Worm (Caenorhabditis elegans): ENCODE results near the gene cyn-6.

Gene cyn-6

ce11 chrIII:789604-790003 lies 16.4 kb downstream of the cyn-6 start:
- no peak for TF ChIP-seq hlh-4 (tag; optimal IDR thresholded peaks at IDR 0.05)
- TF ChIP-seq fkh-8 (tag; optimal IDR thresholded peaks at IDR 0.05): peak; percentile 84
- no peak for TF ChIP-seq unc-98 (GFP tag; IDR thresholded peaks at IDR 0.05)
- TF ChIP-seq sox-4 (tag; optimal IDR thresholded peaks at IDR 0.05): peak; percentile 85
- peak; percentile 94 for TF ChIP-seq dsc-1 (tag; optimal IDR thresholded peaks at IDR 0.05)
- TF ChIP-seq efl-1 (optimal IDR thresholded peaks at IDR 0.05): no peak
- TF ChIP-seq efl-1 (GFP tag; optimal IDR thresholded peaks at IDR 0.05 in 1 of 2): peak in 1 of 2 experiments; percentile 80
- TF ChIP-seq egl-13 (tag; optimal IDR thresholded peaks at IDR 0.05): peak; percentile 30
- TF ChIP-seq mep-1 (tag; optimal IDR thresholded peaks at IDR 0.05): no peak
- TF ChIP-seq lin-14 (GFP tag; optimal IDR thresholded peaks at IDR 0.05): peak; percentile 20
- no peak for TF ChIP-seq unc-130 (tag; optimal IDR thresholded peaks at IDR 0.05)
- peak; percentile 69 for TF ChIP-seq nhr-71 (tag; optimal IDR thresholded peaks at IDR 0.05)
- TF ChIP-seq nhr-85 (tag): peak; percentile 35
- TF ChIP-seq fkh-10 (GFP tag; optimal IDR thresholded peaks at IDR 0.05): peak; percentile 18
- no peak for TF ChIP-seq hlh-17 (GFP tag; optimal IDR thresholded peaks at IDR 0.05; ENCODE audit: borderline replicate concordance)
- peak in 1 of 2 experiments; percentile 24 for TF ChIP-seq lsy-2 (tag; optimal IDR thresholded peaks at IDR 0.05)
- peak; percentile 7 for TF ChIP-seq xbp-1 (tag; optimal IDR thresholded peaks at IDR 0.05)
- TF ChIP-seq swsn-7 (tag; optimal IDR thresholded peaks at IDR 0.05): peak; percentile 3
- peak; percentile 56 for TF ChIP-seq nhr-47 (tag; optimal IDR thresholded peaks at IDR 0.05)
- no peak for TF ChIP-seq lin-13 (GFP tag; optimal IDR thresholded peaks at IDR 0.05)
- no peak for TF ChIP-seq pag-3 (tag; optimal IDR thresholded peaks at IDR 0.05; ENCODE audit: borderline replicate concordance, insufficient read depth)

DNA sequence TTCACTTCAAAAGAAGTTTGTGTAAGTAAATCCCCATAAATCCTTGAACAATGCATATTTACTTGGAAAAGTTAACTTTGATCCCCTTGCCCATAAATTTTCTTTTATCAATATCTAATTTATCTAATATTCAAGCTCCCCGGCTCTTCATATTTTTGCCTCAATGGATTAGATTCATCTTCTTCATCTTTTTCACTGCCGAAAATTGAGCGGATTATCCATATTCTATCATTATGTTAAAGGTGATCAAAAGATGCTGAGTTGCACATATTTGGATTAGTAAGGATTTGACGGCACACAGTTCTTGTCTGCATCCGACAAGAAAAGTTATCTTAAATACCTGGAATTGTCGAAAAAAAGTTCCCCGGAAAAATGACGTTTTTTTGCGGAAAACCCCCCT lies 17.4 kb downstream of the cyn-6 start:
- TF ChIP-seq hlh-4 (tag; optimal IDR thresholded peaks at IDR 0.05): no peak
- TF ChIP-seq nhr-85 (tag): no peak
- no peak for TF ChIP-seq egl-27 (tag; optimal IDR thresholded peaks at IDR 0.05)
- TF ChIP-seq sox-4 (tag; optimal IDR thresholded peaks at IDR 0.05): peak; percentile 58
- TF ChIP-seq fkh-8 (tag; optimal IDR thresholded peaks at IDR 0.05): peak; percentile 39
- TF ChIP-seq vab-15 (tag; optimal IDR thresholded peaks at IDR 0.05): no peak
- TF ChIP-seq efl-1 (optimal IDR thresholded peaks at IDR 0.05): no peak
- peak in 1 of 2 experiments; percentile 77 for TF ChIP-seq efl-1 (GFP tag; optimal IDR thresholded peaks at IDR 0.05 in 1 of 2)
- TF ChIP-seq dsc-1 (tag; optimal IDR thresholded peaks at IDR 0.05): peak; percentile 91
- TF ChIP-seq fos-1 (tag; optimal IDR thresholded peaks at IDR 0.05): no peak
- peak; percentile 13 for TF ChIP-seq nhr-71 (tag; optimal IDR thresholded peaks at IDR 0.05)
- peak; percentile 57 for TF ChIP-seq nhr-47 (tag; optimal IDR thresholded peaks at IDR 0.05)
- peak; percentile 46 for TF ChIP-seq pax-3 (tag; optimal IDR thresholded peaks at IDR 0.05)

DNA sequence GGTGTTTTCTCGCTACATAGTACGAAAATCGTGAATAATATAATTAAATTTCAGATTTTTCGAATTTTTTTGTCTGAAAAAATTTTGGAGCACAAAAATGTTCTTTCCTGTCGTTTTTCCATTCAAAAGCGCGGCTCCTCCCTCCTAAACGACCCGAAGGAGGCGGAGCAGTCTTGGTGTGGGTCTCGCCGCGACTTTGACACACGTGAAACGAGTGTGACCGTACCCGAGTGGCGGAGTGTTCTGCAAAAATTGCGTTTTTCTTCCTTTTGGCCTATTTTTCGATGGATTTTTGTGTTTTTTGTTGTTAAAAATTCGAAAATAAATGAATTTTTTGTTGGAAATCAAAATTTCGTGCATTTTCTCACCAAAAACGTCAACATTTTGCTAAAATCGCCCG lies 20.4 kb downstream of the cyn-6 start, which contains the start of gene snt-2:
TSS of gene snt-2 (minus strand) at position 139 of the 400 bp plus-strand sequence.
- TF ChIP-seq lin-39 (tag; optimal IDR thresholded peaks at IDR 0.05): peak; percentile 40
- TF ChIP-seq rnt-1 (tag; optimal IDR thresholded peaks at IDR 0.05): peak; percentile 89
- TF ChIP-seq swsn-7 (tag; optimal IDR thresholded peaks at IDR 0.05): peak; percentile 76
- peak; percentile 82 for TF ChIP-seq tbx-2 (tag; optimal IDR thresholded peaks at IDR 0.05)
- TF ChIP-seq aly-2 (tag; optimal IDR thresholded peaks at IDR 0.05): peak; percentile 19
- no peak for TF ChIP-seq mab-9 (GFP tag; IDR thresholded peaks at IDR 0.05)
- TF ChIP-seq ets-5 (GFP tag; IDR thresholded peaks at IDR 0.05): no peak
- peak; percentile 84 for TF ChIP-seq fkh-8 (tag; optimal IDR thresholded peaks at IDR 0.05)
- TF ChIP-seq elt-3 (tag; optimal IDR thresholded peaks at IDR 0.05): peak in 2 of 6 experiments; percentile 37 to 44
- TF ChIP-seq aha-1 (tag; optimal IDR thresholded peaks at IDR 0.05): peak; percentile 49
- peak; percentile 67 for TF ChIP-seq lir-3 (tag; optimal IDR thresholded peaks at IDR 0.05; ENCODE audit: poor library complexity)
- peak; percentile 72 for TF ChIP-seq lin-15B (tag; optimal IDR thresholded peaks at IDR 0.05)
- peak; percentile 24 for TF ChIP-seq vab-15 (tag; optimal IDR thresholded peaks at IDR 0.05)
- peak; percentile 63 for TF ChIP-seq blmp-1 (tag; optimal IDR thresholded peaks at IDR 0.05)
- TF ChIP-seq snpc-4 (tag; optimal IDR thresholded peaks at IDR 0.05): peak; percentile 43
- TF ChIP-seq xbp-1 (tag; optimal IDR thresholded peaks at IDR 0.05): peak; percentile 71
- no peak for TF ChIP-seq pag-3 (tag; optimal IDR thresholded peaks at IDR 0.05; ENCODE audit: borderline replicate concordance, insufficient read depth)
- peak; percentile 88 for TF ChIP-seq snu-23 (GFP tag; optimal IDR thresholded peaks at IDR 0.05)
- peak; percentile 16 for TF ChIP-seq ztf-4 (tag; optimal IDR thresholded peaks at IDR 0.05)
- TF ChIP-seq unc-86 (tag; optimal IDR thresholded peaks at IDR 0.05): peak; percentile 72
- TF ChIP-seq pqm-1 (tag; optimal IDR thresholded peaks at IDR 0.05): no peak
- TF ChIP-seq mep-1 (tag; optimal IDR thresholded peaks at IDR 0.05): peak; percentile 80
- TF ChIP-seq irx-1 (tag; optimal IDR thresholded peaks at IDR 0.05): peak; percentile 76
- TF ChIP-seq ceh-63 (GFP tag; optimal IDR thresholded peaks at IDR 0.05): no peak
- TF ChIP-seq efl-3 (GFP tag; optimal IDR thresholded peaks at IDR 0.05): no peak
- TF ChIP-seq nhr-11 (tag; optimal IDR thresholded peaks at IDR 0.05): no peak
- TF ChIP-seq nhr-12 (tag; optimal IDR thresholded peaks at IDR 0.05): no peak
- peak; percentile 53 to 95 (median 75) for TF ChIP-seq ceh-82 (tag; optimal IDR thresholded peaks at IDR 0.05)
- TF ChIP-seq hlh-17 (GFP tag; optimal IDR thresholded peaks at IDR 0.05; ENCODE audit: borderline replicate concordance): no peak
- TF ChIP-seq nhr-85 (tag): peak; percentile 85
- peak; percentile 85 for TF ChIP-seq skn-1 (tag; optimal IDR thresholded peaks at IDR 0.05)
